Worm (Caenorhabditis elegans) whole organism, L2 larva: Measurements from ENCODE around the gene F54B3.2.

Source experiments
- F13H6.1 ChIP-seq: sonication (generic microtip); optimal IDR thresholded peaks from 2 replicates; lab custom pipeline; 2016; ENCODE audit warnings: missing genetic modification characterization, missing compliant biosample characterization
- blmp-1 ChIP-seq: sonication (generic microtip); optimal IDR thresholded peaks from 2 replicates; lab custom pipeline; 2017; ENCODE audit warnings: missing genetic modification characterization, mild to moderate bottlenecking, missing compliant biosample characterization, antibody characterized with exemption, moderate library complexity; ENCODE audit not compliant: insufficient read depth
- elt-3 ChIP-seq: sonication (generic microtip); optimal IDR thresholded peaks from 2 replicates; lab custom pipeline; 2017; ENCODE audit warnings: missing biosample characterization, missing genetic modification characterization
- lin-13 ChIP-seq: fragments of 150-350 bp; optimal IDR thresholded peaks from 2 replicates; lab custom pipeline; 2014; ENCODE audit warnings: missing biosample characterization, missing genetic modification reagents, missing genetic modification characterization
- mdl-1 ChIP-seq, 2 experiments: fragments of 150-350 bp in 1 of 2; sonication (generic microtip) in 1 of 2; optimal IDR thresholded peaks; 2 replicates each; lab custom pipeline; 2017; ENCODE audit warnings: missing biosample characterization in 2 of 2, missing genetic modification characterization in 2 of 2
- nhr-10 ChIP-seq: sonication (generic microtip); optimal IDR thresholded peaks from 2 replicates; lab custom pipeline; 2017; ENCODE audit warnings: missing biosample characterization, missing genetic modification characterization
- nhr-21 ChIP-seq: fragments of 150-350 bp; optimal IDR thresholded peaks from 2 replicates; lab custom pipeline; 2014; ENCODE audit warnings: missing biosample characterization, missing genetic modification characterization
- nhr-25 ChIP-seq: fragments of 150-350 bp; sonication (generic microtip); optimal IDR thresholded peaks from 3 replicates; lab custom pipeline; 2014; ENCODE audit warnings: missing biosample characterization, missing genetic modification characterization
- sma-9 ChIP-seq, 2 experiments: fragments of 150-350 bp in 1 of 2; sonication (generic microtip) in 1 of 2; optimal IDR thresholded peaks; 2 replicates each; lab custom pipeline; 2014 to 2016; ENCODE audit warnings: missing genetic modification characterization in 2 of 2, mild to moderate bottlenecking in 1 of 2, missing biosample characterization in 1 of 2, missing compliant biosample characterization in 1 of 2, missing genetic modification reagents in 1 of 2, moderate library complexity in 1 of 2
- ztf-1 ChIP-seq: fragments of 200-800 bp; sonication (Bioruptor generic); conservative IDR thresholded peaks from 2 replicates; pipeline ENCODE4 v1.3.6; 2022; ENCODE audit warnings: missing genetic modification characterization, missing compliant biosample characterization

F54B3.2 gene

ce11 chrII:10220631-10221030 lies 49.3 kb downstream of the F54B3.2 start:
- TF ChIP-seq sma-9 (GFP tag; optimal IDR thresholded peaks at IDR 0.05; lab: Kevin White, UChicago) = peak; percentile 29
- no peak for TF ChIP-seq sma-9 (tag; optimal IDR thresholded peaks at IDR 0.05; lab: Kevin White, UChicago)
- peak; percentile 48 for TF ChIP-seq nhr-25 (tag; lab: Kevin White, UChicago)
- peak; percentile 21 for TF ChIP-seq blmp-1 (tag; lab: Kevin White, UChicago)
- TF ChIP-seq nhr-10 (tag; lab: Kevin White, UChicago) = no peak
- TF ChIP-seq lin-13 (GFP tag; lab: Kevin White, UChicago) = no peak
- TF ChIP-seq F13H6.1 (tag; lab: Kevin White, UChicago) = peak; percentile 26
- no peak for TF ChIP-seq mdl-1 (tag; optimal IDR thresholded peaks at IDR 0.05; lab: Kevin White, UChicago)
- no peak for TF ChIP-seq elt-3 (tag; lab: Kevin White, UChicago)

ce11 chrII:10218171-10218570 lies 51.8 kb downstream of the F54B3.2 start, which contains the start of gene ref-1:
TSS of gene ref-1 (plus strand) at chrII:10218471.
- no peak for TF ChIP-seq ztf-1
- TF ChIP-seq nhr-21 = no peak
